Worm (Caenorhabditis elegans) whole organism, early embryonic: ENCODE results near the gene Y53F4B.26.
"Not testable (repeated sequence)": the region's sequence is repeated elsewhere in the genome, so short reads cannot be mapped to it uniquely, and the experiment has no call there.

Experiments used
- B0310.2 ChIP-seq: sonication (generic microtip); optimal IDR thresholded peaks from 2 replicates; lab custom pipeline; 2016; ENCODE audit warnings: mild to moderate bottlenecking, missing genetic modification characterization, missing compliant biosample characterization
- F13C5.2 ChIP-seq: sonication (generic microtip); optimal IDR thresholded peaks from 2 replicates; lab custom pipeline; 2017; ENCODE audit warnings: mild to moderate bottlenecking, missing genetic modification characterization, inconsistent platforms, missing compliant biosample characterization
- aly-1 ChIP-seq: sonication (generic microtip); optimal IDR thresholded peaks from 2 replicates; lab custom pipeline; 2016; ENCODE audit warnings: missing genetic modification characterization, missing compliant biosample characterization
- ama-1 ChIP-seq: fragments of 150-350 bp; optimal IDR thresholded peaks from 2 replicates; lab custom pipeline; 2014
- hnd-1 ChIP-seq: sonication (generic microtip); optimal IDR thresholded peaks from 2 replicates; lab custom pipeline; 2016; ENCODE audit warnings: missing genetic modification characterization, missing compliant biosample characterization

DNA sequence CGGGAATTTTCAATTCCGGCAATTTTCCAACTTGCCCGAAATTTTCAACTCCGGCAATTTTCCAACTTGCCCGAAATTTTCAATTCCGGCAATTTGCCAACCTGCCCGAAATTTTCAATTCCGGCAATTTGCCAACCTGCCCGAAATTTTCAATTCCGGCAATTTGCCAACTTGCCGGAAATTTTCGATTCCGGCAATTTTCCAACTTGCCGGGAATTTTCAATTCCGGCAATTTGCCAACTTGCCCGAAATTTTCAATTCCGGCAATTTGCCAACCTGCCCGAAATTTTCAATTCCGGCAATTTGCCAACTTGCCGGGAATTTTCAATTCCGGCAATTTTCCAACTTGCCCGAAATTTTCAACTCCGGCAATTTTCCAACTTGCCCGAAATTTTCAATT is 44.5 kb downstream of the Y53F4B.26 start:
- not testable (repeated sequence) for TF ChIP-seq B0310.2 (tag; lab: Kevin White, UChicago); ama-1; F13C5.2 (tag; lab: Kevin White, UChicago); aly-1 (tag; lab: Kevin White, UChicago); hnd-1 (tag; lab: Kevin White, UChicago)
